Fruit fly (Drosophila melanogaster): Measurements from ENCODE around the gene CG31279.

The CG31279 gene

DNA sequence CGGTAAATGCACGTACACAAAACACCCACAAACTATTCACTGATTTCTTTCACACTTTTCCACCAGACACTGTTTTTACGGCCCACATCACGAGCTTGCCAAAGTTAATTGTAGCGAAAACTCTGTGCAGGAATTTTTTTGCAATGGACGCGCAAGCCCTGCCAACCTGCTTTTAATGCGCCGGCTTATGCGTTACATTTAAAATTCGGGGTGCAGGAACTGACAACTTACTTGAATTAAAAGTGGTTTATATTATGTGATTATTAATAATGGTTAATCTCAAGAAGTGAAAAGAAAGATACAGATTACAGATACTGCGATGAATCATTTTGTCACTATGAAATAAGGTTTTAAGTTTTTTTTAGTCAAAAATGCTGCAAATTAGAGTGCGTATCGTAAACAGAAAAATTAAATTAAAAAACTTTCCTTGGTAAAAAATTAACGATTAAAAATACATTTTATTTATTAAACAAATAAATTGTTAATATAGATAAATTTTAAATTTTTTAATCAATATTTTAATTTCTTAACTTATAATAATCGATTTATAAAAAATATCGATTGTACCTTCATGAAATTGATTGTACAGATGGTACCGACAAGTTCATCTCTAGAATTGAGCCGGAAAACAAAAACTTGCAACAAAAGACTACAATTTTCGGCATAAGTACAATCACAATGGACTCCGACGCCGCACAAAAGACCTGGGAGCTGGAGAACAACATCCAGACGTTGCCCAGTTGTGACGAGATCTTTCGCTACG is 39.2 kb downstream of the CG31279 start, which contains the start of the genes CG42232 and CSN5 (continued):
- peak; percentile 39 for TF ChIP-seq CG16863 (GFP tag; optimal IDR thresholded peaks at IDR 0.05)
- TF ChIP-seq CG18764 (GFP tag; optimal IDR thresholded peaks at IDR 0.05), result peak; percentile 40
- TF ChIP-seq CG17912 (GFP tag; optimal IDR thresholded peaks at IDR 0.05), result no peak
- TF ChIP-seq CG4617 (GFP tag; optimal IDR thresholded peaks at IDR 0.05; ENCODE audit: borderline replicate concordance), result peak; percentile 13
- no peak for TF ChIP-seq ro (GFP tag; IDR thresholded peaks at IDR 0.05)
- no peak for TF ChIP-seq CG10565 (GFP tag; optimal IDR thresholded peaks at IDR 0.05)
- TF ChIP-seq oc (tag; optimal IDR thresholded peaks at IDR 0.05), result no peak
- no peak for TF ChIP-seq Spps (tag; optimal IDR thresholded peaks at IDR 0.05)
- TF ChIP-seq MESR4 (GFP tag; optimal IDR thresholded peaks at IDR 0.05), result peak; percentile 37
- no peak for TF ChIP-seq Kr (GFP tag; optimal IDR thresholded peaks at IDR 0.05)
- no peak for TF ChIP-seq vnd (GFP tag; IDR thresholded peaks at IDR 0.05; ENCODE audit: partially characterized antibody)
- TF ChIP-seq Dbx (GFP tag; IDR thresholded peaks at IDR 0.05), result peak; percentile 47; the same call in 1 of the 3 replicates
- TF ChIP-seq CkIIα-i1 (GFP tag; IDR thresholded peaks at IDR 0.05), result no peak
- no peak for TF ChIP-seq CG3281 (GFP tag; optimal IDR thresholded peaks at IDR 0.05)
- TF ChIP-seq CG13424 (tag; optimal IDR thresholded peaks at IDR 0.05), result no peak
- TF ChIP-seq CG4707 (GFP tag; optimal IDR thresholded peaks at IDR 0.05), result no peak
- TF ChIP-seq CG9876 (GFP tag; optimal IDR thresholded peaks at IDR 0.05), result no peak
- TF ChIP-seq CoRest (tag; optimal IDR thresholded peaks at IDR 0.05), result peak; percentile 79
- TF ChIP-seq Dip3 (GFP tag; optimal IDR thresholded peaks at IDR 0.05), result no peak
- peak; percentile 49 for TF ChIP-seq fd96Cb (tag; optimal IDR thresholded peaks at IDR 0.05)
- TF ChIP-seq dimm (GFP tag; IDR thresholded peaks at IDR 0.05), result no peak
- TF ChIP-seq CG7556 (GFP tag; optimal IDR thresholded peaks at IDR 0.05), result no peak
- TF ChIP-seq CG12299 (tag; optimal IDR thresholded peaks at IDR 0.05), result peak; percentile 9
- 0 out of 2 replicates have a peak, but pooled peaks have one; percentile 33 for TF ChIP-seq stc (GFP tag; IDR thresholded peaks at IDR 0.05)
- no peak for TF ChIP-seq Neu2 (GFP tag; optimal IDR thresholded peaks at IDR 0.05; ENCODE audit: borderline replicate concordance)
- TF ChIP-seq row (GFP tag; IDR thresholded peaks at IDR 0.05), result peak; percentile 78
- peak; percentile 72 for TF ChIP-seq Hr3 (GFP tag; optimal IDR thresholded peaks at IDR 0.05)
- TF ChIP-seq Ravus (GFP tag; IDR thresholded peaks at IDR 0.05), result no peak
- TF ChIP-seq Ssrp (tag; optimal IDR thresholded peaks at IDR 0.05), result peak; percentile 64
- TF ChIP-seq ham (GFP tag; IDR thresholded peaks at IDR 0.05), result no peak
- TF ChIP-seq pum (GFP tag; optimal IDR thresholded peaks at IDR 0.05), result peak; percentile 52
- no peak for TF ChIP-seq CG4404 (GFP tag; IDR thresholded peaks at IDR 0.05)
- peak; percentile 15 for TF ChIP-seq Meics (GFP tag; optimal IDR thresholded peaks at IDR 0.05)
- no peak for TF ChIP-seq NfI (GFP tag; optimal IDR thresholded peaks at IDR 0.05)
- TF ChIP-seq nau (GFP tag; optimal IDR thresholded peaks at IDR 0.05), result no peak
- no peak for TF ChIP-seq eve (GFP tag; optimal IDR thresholded peaks at IDR 0.05)
- no peak for TF ChIP-seq Stat92E (GFP tag; optimal IDR thresholded peaks at IDR 0.05)
- TF ChIP-seq Scr (GFP tag; IDR thresholded peaks at IDR 0.05; ENCODE audit: partially characterized antibody), result peak; percentile 64
- peak; percentile 54 for TF ChIP-seq HLH54F (GFP tag; optimal IDR thresholded peaks at IDR 0.05)
- TF ChIP-seq nom (GFP tag; optimal IDR thresholded peaks at IDR 0.05), result no peak
- peak; percentile 67 for TF ChIP-seq CG1602 (GFP tag; optimal IDR thresholded peaks at IDR 0.05)
- no peak for TF ChIP-seq CG8290 (GFP tag; optimal IDR thresholded peaks at IDR 0.05)
- no peak for TF ChIP-seq CG8290 (tag; optimal IDR thresholded peaks at IDR 0.05)
- TF ChIP-seq gce (GFP tag; IDR thresholded peaks at IDR 0.05), result no peak
- no peak for TF ChIP-seq CG11504 (tag; optimal IDR thresholded peaks at IDR 0.05)
- TF ChIP-seq crol (GFP tag; IDR thresholded peaks at IDR 0.05), result no peak
- TF ChIP-seq sima (GFP tag; optimal IDR thresholded peaks at IDR 0.05), result no peak
- peak; percentile 66 for TF ChIP-seq Hsf (GFP tag; optimal IDR thresholded peaks at IDR 0.05)
- no peak for TF ChIP-seq h (optimal IDR thresholded peaks at IDR 0.05)
- TF ChIP-seq CG12236 (GFP tag; optimal IDR thresholded peaks at IDR 0.05), result no peak

All from whole organism, embryonic.